Fruit fly (Drosophila melanogaster) whole organism, embryonic: ENCODE data around the gene CG42495.

ENCODE experiments used
- Asciz ChIP-seq: fragments of 200-800 bp; sonication (Bioruptor generic); optimal IDR thresholded peaks from 2 replicates; lab custom pipeline; 2017; ENCODE audit warnings: missing biosample characterization, mild to moderate bottlenecking, missing genetic modification characterization, missing genetic modification reagents
- Atf-2 ChIP-seq: fragments of 200-800 bp; sonication (Bioruptor generic); optimal IDR thresholded peaks from 2 replicates; lab custom pipeline; 2016; ENCODE audit warnings: missing biosample characterization, missing genetic modification characterization
- Atf3 ChIP-seq: fragments of 200-800 bp; sonication (Bioruptor generic); optimal IDR thresholded peaks from 3 replicates; lab custom pipeline; 2016; ENCODE audit warnings: missing biosample characterization, missing genetic modification characterization
- BEAF-32 ChIP-seq: fragments of 200-800 bp; sonication (Bioruptor generic); optimal IDR thresholded peaks from 3 replicates; lab custom pipeline; 2017; ENCODE audit warnings: missing biosample characterization, missing genetic modification characterization, mild to moderate bottlenecking, moderate library complexity, missing genetic modification reagents
- CG10267 ChIP-seq: fragments of 200-800 bp; sonication (Bioruptor generic); optimal IDR thresholded peaks from 2 replicates; lab custom pipeline; 2018; ENCODE audit warnings: missing biosample characterization, mild to moderate bottlenecking, missing genetic modification characterization, moderate library complexity
- CG11093 ChIP-seq: fragments of 200-800 bp; sonication (Bioruptor generic); IDR thresholded peaks from 3 replicates; pipeline ENCODE4 v1.3.6; 2022; ENCODE audit warnings: missing biosample characterization, missing genetic modification characterization
- CG11456 ChIP-seq: fragments of 200-800 bp; sonication (Bioruptor generic); IDR thresholded peaks from 3 replicates; pipeline ENCODE4 v1.3.6; 2022; ENCODE audit warnings: missing biosample characterization, missing genetic modification characterization
- CG11504 ChIP-seq: fragments of 200-800 bp; sonication (Bioruptor generic); optimal IDR thresholded peaks from 3 replicates; lab custom pipeline; 2019; ENCODE audit warnings: missing biosample characterization, mild to moderate bottlenecking, missing genetic modification characterization, moderate library complexity
- CG1233 ChIP-seq: fragments of 200-800 bp; sonication (Bioruptor generic); optimal IDR thresholded peaks from 4 replicates; lab custom pipeline; 2018; ENCODE audit warnings: missing biosample characterization, mild to moderate bottlenecking, missing genetic modification characterization
- CG14860 ChIP-seq: fragments of 200-800 bp; sonication (Bioruptor generic); IDR thresholded peaks from 3 replicates; pipeline ENCODE4 v1.3.6; 2022; ENCODE audit warnings: missing biosample characterization, missing genetic modification characterization; ENCODE audit not compliant: partially characterized antibody
- CG15073 ChIP-seq: fragments of 200-800 bp; sonication (Bioruptor generic); optimal IDR thresholded peaks from 2 replicates; lab custom pipeline; 2016; ENCODE audit warnings: missing biosample characterization, missing genetic modification characterization
- CG17186 ChIP-seq: fragments of 200-800 bp; sonication (Bioruptor generic); optimal IDR thresholded peaks from 3 replicates; lab custom pipeline; 2017; ENCODE audit warnings: missing biosample characterization, missing genetic modification reagents, missing genetic modification characterization
- CG2116 ChIP-seq: fragments of 200-800 bp; sonication (Bioruptor generic); optimal IDR thresholded peaks from 3 replicates; lab custom pipeline; 2018; ENCODE audit warnings: missing biosample characterization, mild to moderate bottlenecking, missing genetic modification characterization
- CG32532 ChIP-seq: fragments of 200-800 bp; sonication (Bioruptor generic); IDR thresholded peaks from 2 replicates; pipeline ENCODE4 v1.3.6; 2022; ENCODE audit warnings: missing biosample characterization, missing genetic modification characterization
- CG3995 ChIP-seq: fragments of 200-800 bp; sonication (Bioruptor generic); optimal IDR thresholded peaks from 3 replicates; lab custom pipeline; 2016; ENCODE audit warnings: missing biosample characterization, missing genetic modification characterization
- CG4617 ChIP-seq: fragments of 200-800 bp; sonication (Bioruptor generic); optimal IDR thresholded peaks from 3 replicates; lab custom pipeline; 2016; ENCODE audit warnings: missing biosample characterization, missing genetic modification characterization, borderline replicate concordance
- CG7556 ChIP-seq: fragments of 200-800 bp; sonication (Bioruptor generic); optimal IDR thresholded peaks from 2 replicates; lab custom pipeline; 2017; ENCODE audit warnings: missing biosample characterization, mild to moderate bottlenecking, missing genetic modification characterization
- CG7963 ChIP-seq: fragments of 200-800 bp; sonication (Bioruptor generic); IDR thresholded peaks from 3 replicates; pipeline ENCODE4 v1.3.6; 2022; ENCODE audit warnings: missing biosample characterization, missing genetic modification characterization; ENCODE audit not compliant: partially characterized antibody
- CG8359 ChIP-seq: fragments of 200-800 bp; sonication (Bioruptor generic); optimal IDR thresholded peaks from 2 replicates; lab custom pipeline; 2017; ENCODE audit warnings: missing biosample characterization, mild to moderate bottlenecking, missing genetic modification characterization, borderline replicate concordance
- D ChIP-seq, 2 experiments: fragments of 200-800 bp in 1 of 2; fragments of >200 bp in 1 of 2; sonication (Bioruptor generic) in 1 of 2; optimal IDR thresholded peaks; 2 replicates in 1 of 2; 3 replicates in 1 of 2; lab custom pipeline; 2017; ENCODE audit warnings: mild to moderate bottlenecking in 1 of 2, missing biosample characterization in 1 of 2, missing genetic modification characterization in 1 of 2, missing genetic modification reagents in 1 of 2
- D19A ChIP-seq: fragments of 200-800 bp; optimal IDR thresholded peaks from 3 replicates; lab custom pipeline; 2019; ENCODE audit warnings: missing biosample characterization, mild to moderate bottlenecking, missing genetic modification characterization, moderate library complexity
- Dek ChIP-seq: fragments of 200-800 bp; sonication (Bioruptor generic); optimal IDR thresholded peaks from 3 replicates; lab custom pipeline; 2019; ENCODE audit warnings: missing biosample characterization, mild to moderate bottlenecking, missing genetic modification characterization, moderate library complexity
- Ets65A ChIP-seq: fragments of 200-800 bp; sonication (Bioruptor generic); peaks from one replicate; lab custom pipeline; 2016; ENCODE audit warnings: missing biosample characterization, missing genetic modification characterization
- HLHmδ ChIP-seq: fragments of 200-800 bp; sonication (Bioruptor generic); optimal IDR thresholded peaks from 2 replicates; lab custom pipeline; 2018; ENCODE audit warnings: missing biosample characterization, mild to moderate bottlenecking, missing genetic modification characterization, moderate library complexity
- HmgD ChIP-seq: fragments of 200-800 bp; sonication (Bioruptor generic); optimal IDR thresholded peaks from 3 replicates; lab custom pipeline; 2016; ENCODE audit warnings: missing biosample characterization, missing genetic modification characterization
- Hr3 ChIP-seq: fragments of 200-800 bp; sonication (Bioruptor generic); optimal IDR thresholded peaks from 3 replicates; lab custom pipeline; 2016; ENCODE audit warnings: missing biosample characterization, missing genetic modification characterization
- Hr39 ChIP-seq: fragments of >200 bp; optimal IDR thresholded peaks from 2 replicates; lab custom pipeline; 2017
- Mes4 ChIP-seq: fragments of 200-800 bp; sonication (Bioruptor generic); optimal IDR thresholded peaks from 2 replicates; lab custom pipeline; 2016; ENCODE audit warnings: missing biosample characterization, missing genetic modification characterization
- Neu2 ChIP-seq: fragments of 200-800 bp; sonication (Bioruptor generic); optimal IDR thresholded peaks from 3 replicates; lab custom pipeline; 2016; ENCODE audit warnings: missing biosample characterization, missing genetic modification characterization, borderline replicate concordance
- Opbp ChIP-seq: fragments of 200-800 bp; sonication (Bioruptor generic); IDR thresholded peaks from 3 replicates; pipeline ENCODE4 v1.3.6; 2022; ENCODE audit warnings: missing biosample characterization, missing genetic modification characterization; ENCODE audit not compliant: partially characterized antibody
- Rx ChIP-seq: fragments of 200-800 bp; sonication (Bioruptor generic); IDR thresholded peaks from 2 replicates; pipeline ENCODE4 v1.3.6; 2022; ENCODE audit warnings: missing biosample characterization, missing genetic modification characterization
- Six4 ChIP-seq: fragments of 200-800 bp; sonication (Bioruptor generic); optimal IDR thresholded peaks from 2 replicates; lab custom pipeline; 2016; ENCODE audit warnings: missing biosample characterization, missing genetic modification characterization
- Sry-δ ChIP-seq: fragments of 200-800 bp; sonication (Bioruptor generic); optimal IDR thresholded peaks from 2 replicates; lab custom pipeline; 2016; ENCODE audit warnings: missing biosample characterization, missing genetic modification characterization
- Xrp1 ChIP-seq: fragments of 200-800 bp; sonication (Bioruptor generic); IDR thresholded peaks from 2 replicates; pipeline ENCODE4 v1.3.6; 2022; ENCODE audit warnings: missing biosample characterization, missing genetic modification characterization
- amos ChIP-seq: fragments of 200-800 bp; sonication (Bioruptor generic); IDR thresholded peaks from 2 replicates; pipeline ENCODE4 v1.3.6; 2022; ENCODE audit warnings: missing biosample characterization, missing genetic modification characterization; ENCODE audit not compliant: partially characterized antibody
- bowl ChIP-seq: fragments of 200-800 bp; sonication (Bioruptor generic); IDR thresholded peaks from 2 replicates; pipeline ENCODE4 v1.3.6; 2022; ENCODE audit warnings: missing biosample characterization, missing genetic modification characterization
- chif ChIP-seq, 2 experiments: fragments of 200-800 bp; sonication (Bioruptor generic); optimal IDR thresholded peaks; 3 replicates each; lab custom pipeline; 2016; ENCODE audit warnings: missing biosample characterization in 2 of 2, missing genetic modification characterization in 2 of 2
- croc ChIP-seq: fragments of 200-800 bp; sonication (Bioruptor generic); conservative IDR thresholded peaks from 3 replicates; pipeline ENCODE4 v1.3.6; 2022; ENCODE audit warnings: missing biosample characterization, missing genetic modification characterization
- eyg ChIP-seq: fragments of 200-800 bp; sonication (Bioruptor generic); optimal IDR thresholded peaks from 3 replicates; lab custom pipeline; 2016; ENCODE audit warnings: missing biosample characterization, missing genetic modification characterization
- grau ChIP-seq: fragments of 200-800 bp; optimal IDR thresholded peaks from 3 replicates; lab custom pipeline; 2019; ENCODE audit warnings: missing biosample characterization, mild to moderate bottlenecking, missing genetic modification characterization, moderate library complexity
- gsb-n ChIP-seq: fragments of 200-800 bp; sonication (Bioruptor generic); optimal IDR thresholded peaks from 3 replicates; lab custom pipeline; 2018; ENCODE audit warnings: missing biosample characterization, mild to moderate bottlenecking, missing genetic modification characterization
- hth ChIP-seq: fragments of >200 bp; optimal IDR thresholded peaks from 2 replicates; lab custom pipeline; 2017; ENCODE audit warnings: inconsistent platforms
- jigr1 ChIP-seq: fragments of 200-800 bp; sonication (Bioruptor generic); IDR thresholded peaks from 3 replicates; pipeline ENCODE4 v1.3.6; 2022; ENCODE audit warnings: missing biosample characterization, missing genetic modification characterization
- jing ChIP-seq: fragments of 200-800 bp; sonication (Bioruptor generic); optimal IDR thresholded peaks from 2 replicates; lab custom pipeline; 2018; ENCODE audit warnings: missing biosample characterization, mild to moderate bottlenecking, missing genetic modification characterization
- mld ChIP-seq: fragments of 200-800 bp; sonication (Bioruptor generic); IDR thresholded peaks from 3 replicates; pipeline ENCODE4 v1.3.6; 2022; ENCODE audit warnings: missing biosample characterization, missing genetic modification characterization; ENCODE audit not compliant: partially characterized antibody
- nom ChIP-seq: fragments of 200-800 bp; sonication (Bioruptor generic); optimal IDR thresholded peaks from 2 replicates; lab custom pipeline; 2017; ENCODE audit warnings: missing biosample characterization, missing genetic modification characterization, mild to moderate bottlenecking, moderate library complexity, missing genetic modification reagents
- peb ChIP-seq: fragments of 200-800 bp; sonication (Bioruptor generic); IDR thresholded peaks from 2 replicates; pipeline ENCODE4 v1.3.6; 2022; ENCODE audit warnings: missing biosample characterization, missing genetic modification characterization
- ranshi ChIP-seq: fragments of 200-800 bp; sonication (Bioruptor generic); IDR thresholded peaks from 2 replicates; pipeline ENCODE4 v1.3.6; 2022; ENCODE audit warnings: missing biosample characterization, missing genetic modification characterization
- sima ChIP-seq: fragments of 200-800 bp; sonication (Bioruptor generic); optimal IDR thresholded peaks from 2 replicates; lab custom pipeline; 2016; ENCODE audit warnings: missing biosample characterization, missing genetic modification characterization
- usp ChIP-seq: fragments of >200 bp; optimal IDR thresholded peaks from 2 replicates; lab custom pipeline; 2017; ENCODE audit warnings: missing biosample characterization, missing genetic modification characterization

CG42495 gene

DNA sequence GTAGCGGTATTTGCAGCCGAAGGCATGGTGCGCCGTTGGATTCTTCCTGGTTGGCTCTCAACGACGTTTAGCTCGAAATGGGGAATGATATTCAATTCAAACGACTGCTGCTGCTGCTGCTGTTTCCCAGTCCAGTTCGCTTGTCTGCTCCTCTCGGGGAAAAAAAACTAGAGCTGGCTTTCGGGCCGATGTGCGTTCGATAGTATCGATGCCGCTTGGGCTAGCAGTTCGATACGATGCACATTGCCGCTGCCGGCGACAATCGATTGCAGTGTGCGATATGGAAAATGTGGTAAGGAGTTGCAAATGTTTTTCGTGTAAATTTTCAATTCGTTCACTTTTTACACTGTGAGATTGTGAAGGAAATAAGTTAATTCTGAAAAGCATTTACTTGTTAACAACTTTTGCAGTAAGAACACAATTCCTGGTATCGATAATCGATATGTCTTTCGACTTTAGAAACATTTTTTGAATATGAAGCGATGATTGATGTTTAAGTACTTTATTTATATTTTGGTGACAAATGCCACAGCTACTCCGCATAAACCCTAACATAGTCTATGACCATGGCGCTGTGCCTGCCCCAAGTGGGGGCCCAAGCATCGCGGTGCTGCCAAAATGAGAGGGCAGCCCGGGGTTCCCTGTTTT lies 5.9 kb downstream of the CG42495 start, which contains the start of gene Capr (continued):
- TF ChIP-seq Asciz (no peak), CG3995 (GFP tag; lab: Kevin White, UChicago) (peak; percentile 8), CG4617 (GFP tag; lab: Kevin White, UChicago) (peak; percentile 37), CG8359 (GFP tag; lab: Kevin White, UChicago) (no peak), CG11093 (GFP tag; lab: Robert Waterston, UW) (no peak), CG7556 (GFP tag; lab: Kevin White, UChicago) (no peak), bowl (no peak), sima (GFP tag; lab: Kevin White, UChicago) (no peak), Mes4 (GFP tag; lab: Kevin White, UChicago) (peak; percentile 30), hth (lab: Kevin White, UChicago) (no peak), gsb-n (tag; lab: Kevin White, UChicago) (no peak), Ets65A (GFP tag; lab: Kevin White, UChicago) (peak; percentile 62), Opbp (GFP tag; lab: Robert Waterston, UW) (peak; percentile 100), CG10267 (peak; percentile 56), CG11504 (tag; lab: Kevin White, UChicago) (peak; percentile 69), Neu2 (GFP tag; lab: Kevin White, UChicago) (no peak), chif (GFP tag; optimal IDR thresholded peaks at IDR 0.05; lab: Kevin White, UChicago) (peak in 1 of 2 experiments; percentile 18), D (optimal IDR thresholded peaks at IDR 0.05; lab: Kevin White, UChicago) (no peak), D (GFP tag; optimal IDR thresholded peaks at IDR 0.05; lab: Kevin White, UChicago) (no peak), mld (GFP tag; lab: Robert Waterston, UW) (peak; percentile 100), Dek (tag; lab: Kevin White, UChicago) (no peak), Six4 (no peak), grau (tag; lab: Kevin White, UChicago) (peak; percentile 30), CG14860 (peak; percentile 100), D19A (no peak), Atf-2 (GFP tag; lab: Kevin White, UChicago) (no peak), CG11456 (GFP tag; lab: Robert Waterston, UW) (0 out of 3 replicates have a peak, but pooled peaks have one; percentile 25), Xrp1 (GFP tag; lab: Robert Waterston, UW) (no peak), CG15073 (GFP tag; lab: Kevin White, UChicago) (no peak), Hr39 (lab: Kevin White, UChicago) (no peak), CG32532 (peak; percentile 57), jing (GFP tag; lab: Kevin White, UChicago) (no peak), usp (GFP tag; lab: Kevin White, UChicago) (no peak), Rx (GFP tag; lab: Robert Waterston, UW) (no peak), peb (GFP tag; lab: Robert Waterston, UW) (no peak), ranshi (GFP tag; lab: Robert Waterston, UW) (no peak), nom (GFP tag; lab: Kevin White, UChicago) (peak; percentile 22), croc (no peak), jigr1 (GFP tag; lab: Robert Waterston, UW) (no peak), amos (GFP tag; lab: Robert Waterston, UW) (peak; percentile 100), Sry-δ (GFP tag; lab: Kevin White, UChicago) (peak; percentile 99), eyg (GFP tag; lab: Kevin White, UChicago) (peak; percentile 8), CG17186 (GFP tag; lab: Kevin White, UChicago) (peak; percentile 93), HmgD (peak; percentile 66), HLHmδ (GFP tag; lab: Kevin White, UChicago) (peak; percentile 31), CG2116 (GFP tag; lab: Kevin White, UChicago) (peak; percentile 93), Atf3 (GFP tag; lab: Kevin White, UChicago) (no peak), BEAF-32 (peak; percentile 99), Hr3 (GFP tag; lab: Kevin White, UChicago) (no peak), CG7963 (GFP tag; lab: Robert Waterston, UW) (peak; percentile 100), CG1233 (GFP tag; lab: Kevin White, UChicago) (no peak)
